Fruit fly (Drosophila melanogaster): ENCODE results near the gene Cpr67B.
A peak's percentile ranks its signal among the peaks of the same experiment; 100 is the strongest.

The Cpr67B gene

dm6 chr3L:9402157-9402890 is 2.3 kb upstream of the Cpr67B start, which contains the start of gene eIF4E1 (continued):
- TF ChIP-seq Ets65A (GFP tag): peak; percentile 89
- TF ChIP-seq CG14667 (GFP tag; IDR thresholded peaks at IDR 0.05): no peak
- peak; percentile 14 for TF ChIP-seq CG30020 (tag; optimal IDR thresholded peaks at IDR 0.05)
- TF ChIP-seq trem (tag; optimal IDR thresholded peaks at IDR 0.05): peak; percentile 57
- no peak for TF ChIP-seq pita (GFP tag; optimal IDR thresholded peaks at IDR 0.05)
- peak; percentile 20 to 54 for TF ChIP-seq tll (GFP tag; optimal IDR thresholded peaks at IDR 0.05)
- peak; percentile 5 for TF ChIP-seq her (GFP tag; optimal IDR thresholded peaks at IDR 0.05)
- peak; percentile 57 for TF ChIP-seq hbn (GFP tag; IDR thresholded peaks at IDR 0.05; ENCODE audit: partially characterized antibody)
- peak in 1 of 3 experiments; percentile 58 for TF ChIP-seq Stat92E (GFP tag; optimal IDR thresholded peaks at IDR 0.05)
- TF ChIP-seq CG10267 (tag; optimal IDR thresholded peaks at IDR 0.05): peak; percentile 65
- TF ChIP-seq Pdp1 (GFP tag; optimal IDR thresholded peaks at IDR 0.05): peak; percentile 56 to 91
- TF ChIP-seq Dek (tag; optimal IDR thresholded peaks at IDR 0.05): peak; percentile 1
- peak; percentile 93 for TF ChIP-seq stwl (tag; optimal IDR thresholded peaks at IDR 0.05)
- peak; percentile 62 for TF ChIP-seq ato (GFP tag; IDR thresholded peaks at IDR 0.05; ENCODE audit: partially characterized antibody)
- TF ChIP-seq bigmax (GFP tag; optimal IDR thresholded peaks at IDR 0.05): peak; percentile 14
- peak; percentile 68 for TF ChIP-seq mld (GFP tag; IDR thresholded peaks at IDR 0.05; ENCODE audit: partially characterized antibody)

dm6 chr3L:9410030-9410589 is 5.5 kb downstream of the Cpr67B start:
- TF ChIP-seq bbx (GFP tag; IDR thresholded peaks at IDR 0.05; ENCODE audit: partially characterized antibody) (0 out of 2 replicates have a peak, but pooled peaks have one; percentile 5), inv (GFP tag; IDR thresholded peaks at IDR 0.05; ENCODE audit: partially characterized antibody) (no peak), CG4282 (GFP tag; optimal IDR thresholded peaks at IDR 0.05) (no peak), Hr51 (GFP tag; optimal IDR thresholded peaks at IDR 0.05) (no peak), CG9437 (GFP tag; optimal IDR thresholded peaks at IDR 0.05) (no peak), CG7556 (GFP tag; optimal IDR thresholded peaks at IDR 0.05) (no peak), CG11504 (tag; optimal IDR thresholded peaks at IDR 0.05) (no peak), MESR4 (GFP tag; optimal IDR thresholded peaks at IDR 0.05) (peak; percentile 26), Hr78 (GFP tag; optimal IDR thresholded peaks at IDR 0.05) (peak in 1 of 2 experiments; percentile 20), D (optimal IDR thresholded peaks at IDR 0.05) (peak; percentile 69), D (GFP tag; optimal IDR thresholded peaks at IDR 0.05) (no peak), CG7745 (tag; optimal IDR thresholded peaks at IDR 0.05) (no peak), Oaz (GFP tag; IDR thresholded peaks at IDR 0.05) (no peak), TFAM (GFP tag; optimal IDR thresholded peaks at IDR 0.05) (no peak), CG10209 (GFP tag; optimal IDR thresholded peaks at IDR 0.05) (no peak), CG8478 (optimal IDR thresholded peaks at IDR 0.05) (peak; percentile 75), Blimp-1 (GFP tag; optimal IDR thresholded peaks at IDR 0.05) (no peak), cg (GFP tag; optimal IDR thresholded peaks at IDR 0.05) (peak; percentile 94), emc (GFP tag; optimal IDR thresholded peaks at IDR 0.05) (no peak), pho (GFP tag; optimal IDR thresholded peaks at IDR 0.05) (no peak), fd96Cb (tag; optimal IDR thresholded peaks at IDR 0.05) (no peak), nom (GFP tag; optimal IDR thresholded peaks at IDR 0.05) (peak; percentile 13), lmd (GFP tag; IDR thresholded peaks at IDR 0.05) (no peak), Gug (GFP tag; IDR thresholded peaks at IDR 0.05) (no peak), ato (GFP tag; IDR thresholded peaks at IDR 0.05; ENCODE audit: partially characterized antibody) (no peak), Nf-YB (GFP tag; optimal IDR thresholded peaks at IDR 0.05) (no peak), z (GFP tag; IDR thresholded peaks at IDR 0.05) (no peak), pros (GFP tag; optimal IDR thresholded peaks at IDR 0.05) (peak; percentile 82), CG12769 (tag; optimal IDR thresholded peaks at IDR 0.05) (no peak), CG3163 (GFP tag; optimal IDR thresholded peaks at IDR 0.05) (no peak), da (GFP tag; optimal IDR thresholded peaks at IDR 0.05) (no peak)
